Worm (Caenorhabditis elegans) whole organism, L3 larva: ENCODE data around the gene T07H8.11.

ENCODE experiments used
- mml-1 ChIP-seq: fragments of 150-350 bp; sonication (generic microtip); optimal IDR thresholded peaks from 3 replicates; lab custom pipeline; 2014; ENCODE audit warnings: missing biosample characterization, missing genetic modification characterization
- nhr-237 ChIP-seq: fragments of 150-350 bp; optimal IDR thresholded peaks from 2 replicates; lab custom pipeline; 2014; ENCODE audit warnings: missing biosample characterization, missing genetic modification characterization
- snpc-4 ChIP-seq: fragments of 150-350 bp; optimal IDR thresholded peaks from 2 replicates; lab custom pipeline; 2014; ENCODE audit warnings: missing biosample characterization, missing genetic modification characterization

DNA sequence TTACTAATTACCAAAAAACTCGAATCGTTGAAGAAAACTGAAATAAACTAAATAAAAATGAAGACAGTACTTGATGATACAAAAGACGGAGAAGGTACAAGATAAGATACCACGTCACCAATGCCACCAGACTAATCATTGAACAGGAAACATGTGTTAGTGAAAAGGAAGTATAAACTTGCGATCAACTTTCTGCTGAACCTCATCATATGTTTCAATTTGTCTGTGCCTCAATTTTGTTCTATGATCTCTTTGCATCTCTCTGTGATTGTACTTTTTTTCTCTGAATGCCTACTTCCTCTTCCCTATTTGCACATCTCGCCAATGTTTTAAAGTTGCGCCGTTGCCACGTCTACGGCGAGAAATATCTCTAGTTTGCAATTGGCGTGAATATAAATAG is 42.8 kb upstream of the T07H8.11 start:
- TF ChIP-seq snpc-4 (tag; lab: Kevin White, UChicago) (no peak), mml-1 (no peak), nhr-237 (no peak)
